Worm (Caenorhabditis elegans): ENCODE data around the gene Y73B6BL.23.

The Y73B6BL.23 gene

DNA sequence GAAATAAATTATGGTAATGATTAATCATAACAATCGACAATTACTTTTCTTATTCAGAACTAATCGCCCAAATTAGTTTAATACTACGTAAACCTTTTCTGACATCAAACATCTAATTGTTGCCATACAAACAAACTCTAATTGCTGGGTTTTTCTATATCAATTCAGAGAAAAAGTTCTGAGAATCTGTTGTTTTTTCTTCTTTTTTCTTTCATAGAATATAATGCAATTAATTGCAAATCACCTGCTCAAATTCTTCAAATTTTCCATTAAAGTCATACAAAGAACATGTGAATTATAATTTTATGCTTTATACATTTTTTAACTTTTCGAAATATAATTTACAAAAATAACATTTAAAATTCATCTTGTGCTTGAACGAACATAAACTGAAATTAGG lies 15.5 kb downstream of the Y73B6BL.23 start:
- TF ChIP-seq cog-1 (tag; optimal IDR thresholded peaks at IDR 0.05) = no peak
- TF ChIP-seq T22C8.4 (GFP tag; IDR thresholded peaks at IDR 0.05) = no peak
- TF ChIP-seq tab-1 (GFP tag; IDR thresholded peaks at IDR 0.05) = no peak
- TF ChIP-seq flt-1 (GFP tag; IDR thresholded peaks at IDR 0.05) = no peak
- TF ChIP-seq med-1 (GFP tag; optimal IDR thresholded peaks at IDR 0.05; ENCODE audit: insufficient read depth) = no peak
- no peak for TF ChIP-seq ztf-23 (GFP tag; IDR thresholded peaks at IDR 0.05)
- no peak for TF ChIP-seq ref-1 (GFP tag; conservative IDR thresholded peaks at IDR 0.05)
- no peak for TF ChIP-seq ztf-29 (GFP tag; IDR thresholded peaks at IDR 0.05)

DNA sequence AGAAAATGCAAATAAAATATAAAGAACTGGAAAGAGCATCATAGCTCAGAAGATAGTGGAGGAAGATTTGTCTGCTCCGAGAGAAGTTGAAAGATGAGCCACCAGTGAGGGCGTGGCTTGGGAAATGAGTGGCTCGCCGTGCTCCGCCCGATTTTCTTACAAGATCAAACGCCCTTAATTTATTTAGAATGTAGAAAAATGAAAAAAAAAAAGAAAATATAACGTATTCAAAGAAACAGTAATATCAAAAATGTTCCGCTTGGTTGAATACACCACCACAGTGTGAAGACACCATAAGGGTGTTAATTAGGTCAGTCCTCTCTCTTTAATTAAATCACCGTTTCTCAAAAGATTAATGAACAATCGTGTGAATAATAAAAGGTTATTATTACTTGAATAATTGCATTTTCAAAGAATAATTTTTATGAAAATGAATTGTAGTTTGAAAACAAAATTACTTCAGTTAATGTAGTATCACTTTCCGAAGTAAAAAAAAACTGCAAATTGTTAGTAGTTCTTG lies 16.4 kb downstream of the Y73B6BL.23 start, which contains the start of gene sfrp-1:
TSS of gene sfrp-1 (minus strand) at position 51 of the 520 bp plus-strand sequence.
- TF ChIP-seq tab-1 (GFP tag; IDR thresholded peaks at IDR 0.05) = no peak
- TF ChIP-seq cog-1 (tag; optimal IDR thresholded peaks at IDR 0.05) = no peak
- no peak for TF ChIP-seq ref-1 (GFP tag; conservative IDR thresholded peaks at IDR 0.05)
- TF ChIP-seq ztf-29 (GFP tag; IDR thresholded peaks at IDR 0.05) = no peak
- TF ChIP-seq T22C8.4 (GFP tag; IDR thresholded peaks at IDR 0.05) = no peak
- no peak for TF ChIP-seq klf-2 (GFP tag; conservative IDR thresholded peaks at IDR 0.05)
- TF ChIP-seq flt-1 (GFP tag; IDR thresholded peaks at IDR 0.05) = no peak
- TF ChIP-seq med-1 (GFP tag; optimal IDR thresholded peaks at IDR 0.05; ENCODE audit: insufficient read depth) = no peak
- no peak for TF ChIP-seq ztf-23 (GFP tag; IDR thresholded peaks at IDR 0.05)

DNA sequence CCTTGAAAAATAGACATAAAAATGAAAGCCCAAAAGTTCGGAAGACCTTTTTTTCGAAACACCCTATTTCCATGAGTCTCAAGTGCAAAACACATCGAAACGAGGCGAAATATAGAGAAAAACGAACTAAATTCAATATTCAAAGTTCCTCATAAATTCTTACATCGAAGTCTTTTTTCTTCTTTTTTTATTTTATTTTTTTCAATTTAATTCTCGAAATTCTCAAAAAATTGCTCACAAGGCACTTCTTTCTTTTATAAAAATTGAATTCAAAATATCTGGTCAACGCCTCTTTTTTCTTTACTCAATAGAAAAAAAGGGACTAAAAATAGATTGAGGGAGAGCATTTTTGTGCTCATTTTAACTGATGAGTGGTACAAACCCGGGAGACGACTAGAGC lies 23.7 kb downstream of the Y73B6BL.23 start:
- TF ChIP-seq flt-1 (GFP tag; IDR thresholded peaks at IDR 0.05) (no peak), ztf-23 (GFP tag; IDR thresholded peaks at IDR 0.05) (no peak), ref-1 (GFP tag; conservative IDR thresholded peaks at IDR 0.05) (no peak), cog-1 (tag; optimal IDR thresholded peaks at IDR 0.05) (no peak), tab-1 (GFP tag; IDR thresholded peaks at IDR 0.05) (no peak)

DNA sequence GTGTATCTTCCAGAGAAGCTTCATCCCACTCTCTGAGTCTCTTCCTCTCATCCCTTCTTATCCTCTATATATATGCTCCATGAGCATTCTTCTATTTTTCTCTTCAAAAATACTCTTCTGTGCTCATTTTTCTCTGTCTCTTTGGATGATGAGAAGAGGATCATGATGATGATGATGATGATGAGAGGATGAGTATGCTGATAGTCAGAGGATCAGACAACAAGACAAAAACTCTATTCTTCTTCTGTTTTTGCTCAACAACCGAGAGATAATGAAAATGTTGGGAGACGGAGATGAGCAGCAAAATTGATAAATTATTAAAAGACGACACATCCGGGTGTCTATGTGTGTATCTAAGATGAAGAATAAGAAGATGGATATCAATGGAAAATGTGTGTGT lies 25.6 kb downstream of the Y73B6BL.23 start:
- no peak for TF ChIP-seq ztf-29 (GFP tag; IDR thresholded peaks at IDR 0.05)
- no peak for TF ChIP-seq med-1 (GFP tag; optimal IDR thresholded peaks at IDR 0.05; ENCODE audit: insufficient read depth)
- no peak for TF ChIP-seq cog-1 (tag; optimal IDR thresholded peaks at IDR 0.05)

DNA sequence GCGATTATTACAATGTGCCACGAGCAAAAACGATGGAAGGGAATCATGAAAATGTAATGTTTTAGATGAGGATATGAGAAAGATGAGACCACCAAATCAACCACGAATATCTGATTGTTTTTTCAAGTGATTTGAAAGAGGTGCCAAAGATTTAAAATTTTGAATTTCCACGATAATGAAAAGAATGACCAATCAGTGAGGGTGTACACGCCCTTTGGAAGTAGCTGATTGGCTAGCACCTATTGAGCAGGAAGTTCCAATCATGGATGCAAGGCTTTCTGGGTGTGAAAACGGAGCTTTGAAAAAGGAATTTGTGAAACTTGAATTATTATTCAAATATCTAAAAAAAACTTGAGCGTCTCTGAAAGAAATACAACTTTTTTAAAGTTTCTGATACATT lies 27.3 kb downstream of the Y73B6BL.23 start:
- TF ChIP-seq ref-1 (GFP tag; conservative IDR thresholded peaks at IDR 0.05) = no peak
- TF ChIP-seq tab-1 (GFP tag; IDR thresholded peaks at IDR 0.05) = no peak
- TF ChIP-seq ztf-29 (GFP tag; IDR thresholded peaks at IDR 0.05) = no peak
- TF ChIP-seq klf-2 (GFP tag; conservative IDR thresholded peaks at IDR 0.05) = no peak

DNA sequence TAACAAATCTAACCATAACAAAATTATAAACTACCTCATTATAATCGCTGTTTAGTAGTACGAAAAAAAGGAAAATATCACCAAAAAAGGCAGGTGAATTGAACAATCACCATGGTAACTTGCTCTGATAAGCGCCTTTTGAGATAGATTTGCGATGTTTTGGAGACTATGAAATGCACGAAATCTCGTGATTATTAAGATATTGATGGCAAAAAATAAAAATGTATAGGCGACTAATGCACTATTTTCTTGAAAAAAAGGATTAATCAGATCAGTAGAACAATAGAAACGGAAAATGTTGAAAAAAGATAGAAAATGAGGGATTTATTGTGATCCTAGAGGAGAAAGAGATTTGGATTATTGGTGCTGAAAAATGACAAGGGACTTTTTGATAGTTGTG lies 30.3 kb downstream of the Y73B6BL.23 start:
- no peak for TF ChIP-seq ztf-29 (GFP tag; IDR thresholded peaks at IDR 0.05)
- TF ChIP-seq ztf-23 (GFP tag; IDR thresholded peaks at IDR 0.05) = no peak
- TF ChIP-seq med-1 (GFP tag; optimal IDR thresholded peaks at IDR 0.05; ENCODE audit: insufficient read depth) = no peak
- TF ChIP-seq ref-1 (GFP tag; conservative IDR thresholded peaks at IDR 0.05) = no peak
- no peak for TF ChIP-seq T22C8.4 (GFP tag; IDR thresholded peaks at IDR 0.05)
- no peak for TF ChIP-seq cog-1 (tag; optimal IDR thresholded peaks at IDR 0.05)
- no peak for TF ChIP-seq flt-1 (GFP tag; IDR thresholded peaks at IDR 0.05)
- no peak for TF ChIP-seq klf-2 (GFP tag; conservative IDR thresholded peaks at IDR 0.05)
- TF ChIP-seq tab-1 (GFP tag; IDR thresholded peaks at IDR 0.05) = no peak

DNA sequence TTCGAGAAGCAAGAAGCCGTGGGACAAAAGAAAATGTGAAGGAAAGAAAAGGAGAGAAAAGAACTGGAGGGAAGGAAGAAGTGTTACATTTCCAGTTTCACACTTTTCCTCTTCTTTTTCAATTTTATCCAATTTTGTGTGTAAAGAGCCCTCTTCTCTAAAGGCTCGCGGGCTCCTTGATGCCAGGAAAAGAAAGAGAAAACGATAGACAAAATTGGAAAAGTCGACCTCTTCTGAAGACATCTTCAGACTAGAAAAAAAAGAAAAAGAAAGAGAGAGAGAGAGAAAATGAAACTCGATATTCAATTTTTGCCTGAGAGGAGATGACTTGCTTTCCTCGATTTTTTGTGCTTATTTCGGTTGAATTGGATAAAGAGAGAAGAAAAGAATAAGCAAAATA lies 33.9 kb downstream of the Y73B6BL.23 start:
- no peak for TF ChIP-seq klf-2 (GFP tag; conservative IDR thresholded peaks at IDR 0.05)
- TF ChIP-seq T22C8.4 (GFP tag; IDR thresholded peaks at IDR 0.05) = no peak
- TF ChIP-seq tab-1 (GFP tag; IDR thresholded peaks at IDR 0.05) = no peak
- no peak for TF ChIP-seq ztf-23 (GFP tag; IDR thresholded peaks at IDR 0.05)
- no peak for TF ChIP-seq flt-1 (GFP tag; IDR thresholded peaks at IDR 0.05)
- TF ChIP-seq med-1 (GFP tag; optimal IDR thresholded peaks at IDR 0.05; ENCODE audit: insufficient read depth) = no peak
- TF ChIP-seq ref-1 (GFP tag; conservative IDR thresholded peaks at IDR 0.05) = no peak
- no peak for TF ChIP-seq cog-1 (tag; optimal IDR thresholded peaks at IDR 0.05)
- TF ChIP-seq ztf-29 (GFP tag; IDR thresholded peaks at IDR 0.05) = no peak

DNA sequence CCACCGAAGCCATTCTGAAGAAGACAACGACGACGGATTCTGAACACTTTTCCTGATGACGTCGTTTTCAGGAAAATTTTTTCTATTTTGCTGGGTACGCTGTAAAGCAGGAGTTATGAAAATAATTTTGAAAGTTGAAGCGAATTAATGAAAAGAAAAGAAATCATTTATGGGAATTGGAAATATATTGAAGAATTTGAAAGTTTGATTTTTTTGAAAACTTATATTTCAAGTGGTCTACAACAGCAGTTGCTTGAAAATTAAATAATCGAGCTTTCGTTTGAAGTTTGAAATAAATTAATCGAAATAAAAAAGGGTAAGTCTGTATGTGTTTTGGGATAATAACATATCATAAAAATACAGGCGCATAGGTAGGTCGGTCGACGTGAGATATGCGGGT lies 34.9 kb downstream of the Y73B6BL.23 start, which contains the start of gene shl-1:
TSS of gene shl-1 (minus strand) at position 101 of the 400 bp plus-strand sequence.
- TF ChIP-seq klf-2 (GFP tag; conservative IDR thresholded peaks at IDR 0.05) = no peak
- TF ChIP-seq ztf-23 (GFP tag; IDR thresholded peaks at IDR 0.05) = no peak
- no peak for TF ChIP-seq med-1 (GFP tag; optimal IDR thresholded peaks at IDR 0.05; ENCODE audit: insufficient read depth)
- TF ChIP-seq tab-1 (GFP tag; IDR thresholded peaks at IDR 0.05) = no peak
- TF ChIP-seq flt-1 (GFP tag; IDR thresholded peaks at IDR 0.05) = no peak
- TF ChIP-seq cog-1 (tag; optimal IDR thresholded peaks at IDR 0.05) = no peak
- TF ChIP-seq ztf-29 (GFP tag; IDR thresholded peaks at IDR 0.05) = no peak
- TF ChIP-seq ref-1 (GFP tag; conservative IDR thresholded peaks at IDR 0.05) = no peak
- TF ChIP-seq T22C8.4 (GFP tag; IDR thresholded peaks at IDR 0.05) = no peak

DNA sequence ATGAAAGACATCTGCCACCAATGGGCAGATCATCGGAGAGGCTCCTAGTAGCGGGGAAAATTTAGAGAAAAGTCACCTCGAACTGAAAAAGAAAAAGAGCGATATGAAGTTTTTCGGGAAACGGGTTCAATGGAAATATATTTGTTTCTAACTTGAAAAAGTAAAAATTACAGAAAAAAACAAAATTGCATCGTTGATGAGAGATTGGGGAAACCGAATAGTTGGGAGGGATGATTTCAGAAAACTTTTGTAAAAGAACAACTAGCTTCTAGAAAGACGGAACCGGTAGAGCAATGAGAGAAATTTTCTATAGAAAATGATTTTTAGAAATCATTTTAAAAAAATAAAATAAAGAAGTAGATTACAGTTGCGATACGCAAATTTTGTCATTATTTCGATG lies 40.5 kb downstream of the Y73B6BL.23 start:
- no peak for TF ChIP-seq flt-1 (GFP tag; IDR thresholded peaks at IDR 0.05)
- TF ChIP-seq klf-2 (GFP tag; conservative IDR thresholded peaks at IDR 0.05) = no peak
- TF ChIP-seq ztf-29 (GFP tag; IDR thresholded peaks at IDR 0.05) = no peak
- no peak for TF ChIP-seq ztf-23 (GFP tag; IDR thresholded peaks at IDR 0.05)
- TF ChIP-seq tab-1 (GFP tag; IDR thresholded peaks at IDR 0.05) = no peak

DNA sequence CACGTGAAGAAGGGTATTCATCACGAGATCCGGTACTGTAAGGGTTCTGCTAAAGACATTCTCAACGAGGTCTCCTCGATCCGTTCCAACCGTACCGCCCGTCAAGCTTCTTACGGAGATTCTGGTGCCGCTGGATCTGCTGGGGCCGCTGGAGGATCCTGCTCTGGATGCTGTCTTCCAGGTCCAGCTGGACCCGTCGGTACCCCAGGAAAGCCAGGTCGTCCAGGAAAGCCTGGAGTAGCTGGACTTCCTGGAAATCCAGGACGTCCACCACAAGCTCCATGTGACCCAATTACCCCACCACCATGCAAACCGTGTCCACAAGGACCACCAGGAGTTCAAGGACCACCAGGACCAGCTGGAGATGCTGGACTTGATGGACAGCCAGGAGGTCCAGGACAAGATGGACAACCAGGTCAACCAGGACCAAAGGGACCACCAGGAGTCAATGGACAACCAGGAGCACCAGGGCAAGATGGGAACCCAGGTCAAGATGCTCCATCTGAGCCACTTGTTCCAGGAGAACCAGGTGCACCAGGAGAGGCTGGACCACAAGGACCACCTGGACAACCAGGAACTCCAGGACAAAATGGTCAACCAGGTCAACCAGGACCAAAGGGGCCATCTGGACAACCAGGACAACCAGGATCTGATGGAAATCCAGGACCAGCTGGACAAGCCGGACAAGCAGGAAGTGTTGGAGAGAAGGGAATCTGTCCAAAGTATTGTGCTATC lies 41.4 kb downstream of the Y73B6BL.23 start:
- TF ChIP-seq flt-1 (GFP tag; IDR thresholded peaks at IDR 0.05) (no peak), tab-1 (GFP tag; IDR thresholded peaks at IDR 0.05) (no peak), klf-2 (GFP tag; conservative IDR thresholded peaks at IDR 0.05) (no peak), med-1 (GFP tag; optimal IDR thresholded peaks at IDR 0.05; ENCODE audit: insufficient read depth) (no peak), ref-1 (GFP tag; conservative IDR thresholded peaks at IDR 0.05) (no peak), ztf-29 (GFP tag; IDR thresholded peaks at IDR 0.05) (no peak), cog-1 (tag; optimal IDR thresholded peaks at IDR 0.05) (no peak), ztf-23 (GFP tag; IDR thresholded peaks at IDR 0.05) (no peak), T22C8.4 (GFP tag; IDR thresholded peaks at IDR 0.05) (no peak)

Measured in whole organism, midembryonic.